Fruit fly (Drosophila melanogaster) whole organism, embryonic: ENCODE results near the gene CG46506.
"Not testable (repeated sequence)": the region's sequence is repeated elsewhere in the genome, so short reads cannot be mapped to it uniquely, and the experiment has no call there.

Experiments used
- CG12155 ChIP-seq: fragments of 200-800 bp; sonication (Bioruptor generic); optimal IDR thresholded peaks from 3 replicates; lab custom pipeline; 2016; ENCODE audit warnings: missing biosample characterization, missing genetic modification characterization
- CG34422 ChIP-seq: fragments of 200-800 bp; sonication (Bioruptor generic); IDR thresholded peaks from 3 replicates; pipeline ENCODE4 v1.3.6; 2022; ENCODE audit warnings: missing biosample characterization, missing genetic modification characterization
- CG3838 ChIP-seq: fragments of 200-800 bp; sonication (Bioruptor generic); optimal IDR thresholded peaks from 3 replicates; lab custom pipeline; 2016; ENCODE audit warnings: missing biosample characterization, missing genetic modification characterization
- CHES-1-like ChIP-seq: fragments of 200-800 bp; sonication (Bioruptor generic); optimal IDR thresholded peaks from 2 replicates; lab custom pipeline; 2016; ENCODE audit warnings: missing biosample characterization, missing genetic modification characterization
- Dbx ChIP-seq: fragments of 200-800 bp; sonication (Bioruptor generic); IDR thresholded peaks from 3 replicates; pipeline ENCODE4 v1.3.6; 2022; ENCODE audit warnings: missing biosample characterization, missing genetic modification characterization
- E2f1 ChIP-seq: fragments of 200-800 bp; sonication (Bioruptor generic); IDR thresholded peaks from 2 replicates; pipeline ENCODE4 v1.3.6; 2022; ENCODE audit warnings: missing biosample characterization, missing genetic modification characterization
- Ets65A ChIP-seq: fragments of 200-800 bp; sonication (Bioruptor generic); peaks from one replicate; lab custom pipeline; 2016; ENCODE audit warnings: missing biosample characterization, missing genetic modification characterization
- HmgZ ChIP-seq: fragments of 200-800 bp; sonication (Bioruptor generic); optimal IDR thresholded peaks from 2 replicates; lab custom pipeline; 2018; ENCODE audit warnings: missing biosample characterization, mild to moderate bottlenecking, missing genetic modification characterization
- Hmr ChIP-seq: fragments of 200-800 bp; sonication (Bioruptor generic); optimal IDR thresholded peaks from 3 replicates; lab custom pipeline; 2017; ENCODE audit warnings: mild to moderate bottlenecking, missing biosample characterization, missing genetic modification reagents, missing genetic modification characterization
- Hmx ChIP-seq: fragments of 200-800 bp; sonication (Bioruptor generic); optimal IDR thresholded peaks from 2 replicates; lab custom pipeline; 2016; ENCODE audit warnings: missing biosample characterization, missing genetic modification characterization
- Sry-β ChIP-seq: fragments of 200-800 bp; sonication (Bioruptor generic); optimal IDR thresholded peaks from 2 replicates; lab custom pipeline; 2018; ENCODE audit warnings: missing biosample characterization, mild to moderate bottlenecking, missing genetic modification characterization, moderate library complexity
- da ChIP-seq: fragments of 200-800 bp; sonication (Bioruptor generic); optimal IDR thresholded peaks from 2 replicates; lab custom pipeline; 2016; ENCODE audit warnings: missing biosample characterization, missing genetic modification characterization
- dati ChIP-seq: fragments of 200-800 bp; sonication (Bioruptor generic); IDR thresholded peaks from 2 replicates; pipeline ENCODE4 v1.3.6; 2022; ENCODE audit warnings: missing biosample characterization, missing genetic modification characterization
- grn ChIP-seq: fragments of 200-800 bp; sonication (Bioruptor generic); optimal IDR thresholded peaks from 3 replicates; lab custom pipeline; 2017; ENCODE audit warnings: missing biosample characterization, missing genetic modification characterization
- mirr ChIP-seq: fragments of 200-800 bp; sonication (Bioruptor generic); optimal IDR thresholded peaks from 3 replicates; lab custom pipeline; 2018; ENCODE audit warnings: missing biosample characterization, mild to moderate bottlenecking, missing genetic modification characterization

CG46506 gene

dm6 chrX:22182193-22182592 lies 24.5 kb downstream of the CG46506 start, which contains the start of gene CG46511:
Gene CG46511 (plus strand): TSS chrX:22182493.
- TF ChIP-seq CG12155 (GFP tag; lab: Kevin White, UChicago); CHES-1-like; da (GFP tag; lab: Kevin White, UChicago): not testable (repeated sequence)

- not testable (repeated sequence) for TF ChIP-seq HmgZ; Sry-β (GFP tag; lab: Kevin White, UChicago); Hmr (GFP tag; lab: Kevin White, UChicago)
Observed at dm6 chrX:22187070-22187469, 29.4 kb downstream of the CG46506 start, which contains the start of gene CG46512. Gene CG46512 (plus strand): TSS chrX:22187370.

dm6 chrX:22191973-22192372 lies 34.3 kb downstream of the CG46506 start, which contains the start of gene CG46513:
Gene CG46513 (plus strand): TSS chrX:22192273.
- TF ChIP-seq Dbx (GFP tag; lab: Robert Waterston, UW); dati (GFP tag; lab: Robert Waterston, UW); Hmx: not testable (repeated sequence)

dm6 chrX:22196874-22197273 lies 39.2 kb downstream of the CG46506 start, which contains the start of gene CG46514:
Gene CG46514 (plus strand): TSS chrX:22197174.
- not testable (repeated sequence) for TF ChIP-seq Ets65A, mirr, CG3838

dm6 chrX:22201883-22202282 lies 44.2 kb downstream of the CG46506 start, which contains the start of gene CG46515:
Gene CG46515 (plus strand): TSS chrX:22202183.
- not testable (repeated sequence) for TF ChIP-seq E2f1; CG34422 (GFP tag; lab: Robert Waterston, UW); grn (GFP tag; lab: Kevin White, UChicago)
